Worm (Caenorhabditis elegans) whole organism, midembryonic: ENCODE measurements around the gene gfm-1.

ENCODE experiments used
- T22C8.4 ChIP-seq: fragments of 200-800 bp; sonication (Bioruptor generic); IDR thresholded peaks from 2 replicates; pipeline ENCODE4 v1.3.6; 2022; ENCODE audit warnings: missing genetic modification characterization, missing compliant biosample characterization
- flt-1 ChIP-seq: fragments of 200-800 bp; sonication (Bioruptor generic); IDR thresholded peaks from 2 replicates; pipeline ENCODE4 v1.3.6; 2022; ENCODE audit warnings: missing genetic modification characterization, missing compliant biosample characterization
- klf-2 ChIP-seq: fragments of 200-800 bp; sonication (Bioruptor generic); conservative IDR thresholded peaks from 2 replicates; pipeline ENCODE4 v1.3.6; 2022; ENCODE audit warnings: missing genetic modification reagents, missing genetic modification characterization, missing compliant biosample characterization
- ztf-29 ChIP-seq: fragments of 200-800 bp; sonication (Bioruptor generic); IDR thresholded peaks from 2 replicates; pipeline ENCODE4 v1.3.6; 2022; ENCODE audit warnings: missing genetic modification reagents, missing genetic modification characterization, missing compliant biosample characterization

DNA sequence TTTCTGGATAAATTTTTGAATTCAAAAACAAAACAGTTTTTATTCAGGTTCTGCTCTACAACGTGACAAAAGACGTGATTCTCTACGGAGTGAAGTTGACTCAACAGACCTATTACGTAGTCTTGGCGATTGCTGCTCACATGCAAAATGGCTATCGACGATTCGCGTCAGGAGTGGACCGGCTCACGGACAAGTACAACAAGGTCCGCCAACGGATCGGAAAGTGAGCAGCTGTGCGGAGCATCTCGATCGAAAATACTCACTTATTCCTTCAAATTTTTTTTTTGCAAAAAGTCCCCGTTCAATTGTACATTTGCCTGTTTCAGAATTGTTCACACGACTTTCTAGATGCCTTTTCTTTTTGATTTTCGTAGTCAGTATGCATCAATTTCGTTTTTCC is 42.6 kb downstream of the gfm-1 start:
- TF ChIP-seq flt-1 (GFP tag; lab: Robert Waterston, UW): no peak
- TF ChIP-seq ztf-29 (GFP tag; lab: Robert Waterston, UW): no peak
- no peak for TF ChIP-seq klf-2
- no peak for TF ChIP-seq T22C8.4 (GFP tag; lab: Robert Waterston, UW)
